Fruit fly (Drosophila melanogaster) whole organism, embryonic: ENCODE results near the gene Sumo.

Source experiments
- Adf1 ChIP-seq: fragments of 200-800 bp; sonication (Bioruptor generic); IDR thresholded peaks from 2 replicates; pipeline ENCODE4 v1.3.6; 2022; ENCODE audit warnings: missing biosample characterization, missing genetic modification characterization
- Asciz ChIP-seq: fragments of 200-800 bp; sonication (Bioruptor generic); optimal IDR thresholded peaks from 2 replicates; lab custom pipeline; 2017; ENCODE audit warnings: missing biosample characterization, mild to moderate bottlenecking, missing genetic modification characterization, missing genetic modification reagents
- Atf-2 ChIP-seq: fragments of 200-800 bp; sonication (Bioruptor generic); optimal IDR thresholded peaks from 2 replicates; lab custom pipeline; 2016; ENCODE audit warnings: missing biosample characterization, missing genetic modification characterization
- Atf6 ChIP-seq: fragments of 200-800 bp; sonication (Bioruptor generic); IDR thresholded peaks from 2 replicates; pipeline ENCODE4 v1.3.6; 2022; ENCODE audit warnings: missing biosample characterization, missing genetic modification characterization
- CG12659 ChIP-seq: fragments of 200-800 bp; sonication (Bioruptor generic); optimal IDR thresholded peaks from 3 replicates; lab custom pipeline; 2017; ENCODE audit warnings: mild to moderate bottlenecking, missing biosample characterization, missing genetic modification reagents, missing genetic modification characterization
- CG13296 ChIP-seq: fragments of 200-800 bp; sonication (Bioruptor generic); optimal IDR thresholded peaks from 3 replicates; lab custom pipeline; 2018; ENCODE audit warnings: missing biosample characterization, mild to moderate bottlenecking, missing genetic modification characterization
- CG13775 ChIP-seq: fragments of 200-800 bp; sonication (Bioruptor generic); optimal IDR thresholded peaks from 3 replicates; lab custom pipeline; 2017; ENCODE audit warnings: missing biosample characterization, mild to moderate bottlenecking, missing genetic modification characterization
- CG14441 ChIP-seq: fragments of 200-800 bp; sonication (Bioruptor generic); IDR thresholded peaks from 2 replicates; pipeline ENCODE4 v1.3.6; 2022; ENCODE audit warnings: missing biosample characterization, missing genetic modification characterization
- CG14860 ChIP-seq: fragments of 200-800 bp; sonication (Bioruptor generic); IDR thresholded peaks from 3 replicates; pipeline ENCODE4 v1.3.6; 2022; ENCODE audit warnings: missing biosample characterization, missing genetic modification characterization; ENCODE audit not compliant: partially characterized antibody
- CG17361 ChIP-seq: fragments of 200-800 bp; sonication (Bioruptor generic); IDR thresholded peaks from 3 replicates; pipeline ENCODE4 v1.3.6; 2022; ENCODE audit warnings: missing biosample characterization, missing genetic modification characterization
- CG18599 ChIP-seq: fragments of 200-800 bp; sonication (Bioruptor generic); optimal IDR thresholded peaks from 3 replicates; lab custom pipeline; 2017; ENCODE audit warnings: missing biosample characterization, missing genetic modification characterization, mild to moderate bottlenecking, moderate library complexity, missing genetic modification reagents
- CG18764 ChIP-seq: fragments of 200-800 bp; sonication (Bioruptor generic); optimal IDR thresholded peaks from 3 replicates; lab custom pipeline; 2016; ENCODE audit warnings: missing biosample characterization, missing genetic modification characterization
- CG2678 ChIP-seq: fragments of 200-800 bp; sonication (Bioruptor generic); optimal IDR thresholded peaks from 3 replicates; lab custom pipeline; 2019; ENCODE audit warnings: missing biosample characterization, mild to moderate bottlenecking, missing genetic modification characterization, moderate library complexity
- CG2712 ChIP-seq: fragments of 200-800 bp; optimal IDR thresholded peaks from 3 replicates; lab custom pipeline; 2019; ENCODE audit warnings: missing biosample characterization, mild to moderate bottlenecking, missing genetic modification characterization, moderate library complexity
- CG3163 ChIP-seq: fragments of 200-800 bp; sonication (Bioruptor generic); optimal IDR thresholded peaks from 3 replicates; lab custom pipeline; 2016; ENCODE audit warnings: missing biosample characterization, missing genetic modification characterization
- CG32532 ChIP-seq: fragments of 200-800 bp; sonication (Bioruptor generic); IDR thresholded peaks from 2 replicates; pipeline ENCODE4 v1.3.6; 2022; ENCODE audit warnings: missing biosample characterization, missing genetic modification characterization
- CG43689 ChIP-seq: fragments of 200-800 bp; sonication (Bioruptor generic); IDR thresholded peaks from 2 replicates; pipeline ENCODE4 v1.3.6; 2022; ENCODE audit warnings: missing biosample characterization, missing genetic modification characterization
- CG6683 ChIP-seq: fragments of 200-800 bp; sonication (Bioruptor generic); optimal IDR thresholded peaks from 2 replicates; lab custom pipeline; 2017; ENCODE audit warnings: missing biosample characterization, mild to moderate bottlenecking, missing genetic modification characterization, missing genetic modification reagents
- CG7357 ChIP-seq: fragments of 200-800 bp; sonication (Bioruptor generic); IDR thresholded peaks from 3 replicates; pipeline ENCODE4 v1.3.6; 2022; ENCODE audit warnings: missing biosample characterization, missing genetic modification characterization
- CG7987 ChIP-seq: fragments of 200-800 bp; sonication (Bioruptor generic); optimal IDR thresholded peaks from 2 replicates; lab custom pipeline; 2018; ENCODE audit warnings: missing biosample characterization, mild to moderate bottlenecking, missing genetic modification characterization, moderate library complexity
- CG8765 ChIP-seq: fragments of 200-800 bp; sonication (Bioruptor generic); IDR thresholded peaks from 2 replicates; pipeline ENCODE4 v1.3.6; 2022; ENCODE audit warnings: missing biosample characterization, missing genetic modification characterization
- D ChIP-seq, 2 experiments: fragments of 200-800 bp in 1 of 2; fragments of >200 bp in 1 of 2; sonication (Bioruptor generic) in 1 of 2; optimal IDR thresholded peaks; 2 replicates in 1 of 2; 3 replicates in 1 of 2; lab custom pipeline; 2017; ENCODE audit warnings: mild to moderate bottlenecking in 1 of 2, missing biosample characterization in 1 of 2, missing genetic modification characterization in 1 of 2, missing genetic modification reagents in 1 of 2
- D19A ChIP-seq: fragments of 200-800 bp; optimal IDR thresholded peaks from 3 replicates; lab custom pipeline; 2019; ENCODE audit warnings: missing biosample characterization, mild to moderate bottlenecking, missing genetic modification characterization, moderate library complexity
- Dll ChIP-seq: fragments of 200-800 bp; sonication (Bioruptor generic); IDR thresholded peaks from 4 replicates; pipeline ENCODE4 v1.3.6; 2022; ENCODE audit warnings: missing biosample characterization, missing genetic modification characterization; ENCODE audit not compliant: partially characterized antibody
- E2f1 ChIP-seq: fragments of 200-800 bp; sonication (Bioruptor generic); IDR thresholded peaks from 2 replicates; pipeline ENCODE4 v1.3.6; 2022; ENCODE audit warnings: missing biosample characterization, missing genetic modification characterization
- Eip74EF ChIP-seq, 2 experiments: fragments of 200-800 bp in 1 of 2; fragments of >200 bp in 1 of 2; sonication (Bioruptor generic) in 1 of 2; optimal IDR thresholded peaks; 2 replicates each; lab custom pipeline; 2017 to 2019; ENCODE audit warnings: missing biosample characterization in 2 of 2, missing genetic modification characterization in 2 of 2, mild to moderate bottlenecking in 1 of 2, moderate library complexity in 1 of 2
- Meics ChIP-seq: fragments of 200-800 bp; sonication (Bioruptor generic); optimal IDR thresholded peaks from 2 replicates; lab custom pipeline; 2017; ENCODE audit warnings: missing biosample characterization, mild to moderate bottlenecking, missing genetic modification characterization
- Mrtf ChIP-seq: fragments of 200-800 bp; sonication (Bioruptor generic); IDR thresholded peaks from 3 replicates; pipeline ENCODE4 v1.3.6; 2022; ENCODE audit warnings: missing biosample characterization, missing genetic modification characterization
- Ptx1 ChIP-seq: fragments of 200-800 bp; sonication (Bioruptor generic); IDR thresholded peaks from 2 replicates; pipeline ENCODE4 v1.3.6; 2022; ENCODE audit warnings: missing biosample characterization, missing genetic modification characterization
- cas ChIP-seq: fragments of 200-800 bp; sonication (Bioruptor generic); IDR thresholded peaks from 2 replicates; pipeline ENCODE4 v1.3.6; 2022; ENCODE audit warnings: missing biosample characterization, missing genetic modification characterization
- cato ChIP-seq: fragments of 200-800 bp; sonication (Bioruptor generic); optimal IDR thresholded peaks from 2 replicates; lab custom pipeline; 2016; ENCODE audit warnings: missing biosample characterization, missing genetic modification characterization, borderline replicate concordance
- chif ChIP-seq, 2 experiments: fragments of 200-800 bp; sonication (Bioruptor generic); optimal IDR thresholded peaks; 3 replicates each; lab custom pipeline; 2016; ENCODE audit warnings: missing biosample characterization in 2 of 2, missing genetic modification characterization in 2 of 2
- crol ChIP-seq: fragments of 200-800 bp; sonication (Bioruptor generic); IDR thresholded peaks from 2 replicates; pipeline ENCODE4 v1.3.6; 2022; ENCODE audit warnings: missing biosample characterization, missing genetic modification characterization
- crp ChIP-seq, 2 experiments: fragments of 200-800 bp; sonication (Bioruptor generic); optimal IDR thresholded peaks; 2 replicates in 1 of 2; 3 replicates in 1 of 2; lab custom pipeline; 2017; ENCODE audit warnings: missing biosample characterization in 2 of 2, missing genetic modification characterization in 2 of 2, mild to moderate bottlenecking in 1 of 2, moderate library complexity in 1 of 2
- fd64A ChIP-seq: fragments of 200-800 bp; sonication (Bioruptor generic); optimal IDR thresholded peaks from 3 replicates; lab custom pipeline; 2018; ENCODE audit warnings: missing biosample characterization, mild to moderate bottlenecking, missing genetic modification characterization
- fru ChIP-seq: fragments of >200 bp; optimal IDR thresholded peaks from 2 replicates; lab custom pipeline; 2017
- gcm2 ChIP-seq: fragments of 200-800 bp; sonication (Bioruptor generic); optimal IDR thresholded peaks from 2 replicates; lab custom pipeline; 2016; ENCODE audit warnings: missing biosample characterization, missing genetic modification characterization
- gfzf ChIP-seq: fragments of 200-800 bp; sonication (Bioruptor generic); optimal IDR thresholded peaks from 2 replicates; lab custom pipeline; 2016; ENCODE audit warnings: missing biosample characterization, mild to moderate bottlenecking, missing genetic modification characterization, moderate library complexity
- grau ChIP-seq: fragments of 200-800 bp; optimal IDR thresholded peaks from 3 replicates; lab custom pipeline; 2019; ENCODE audit warnings: missing biosample characterization, mild to moderate bottlenecking, missing genetic modification characterization, moderate library complexity
- grn ChIP-seq: fragments of 200-800 bp; sonication (Bioruptor generic); optimal IDR thresholded peaks from 3 replicates; lab custom pipeline; 2017; ENCODE audit warnings: missing biosample characterization, missing genetic modification characterization
- ken ChIP-seq: fragments of 200-800 bp; sonication (Bioruptor generic); IDR thresholded peaks from 3 replicates; pipeline ENCODE4 v1.3.6; 2022; ENCODE audit warnings: missing biosample characterization, missing genetic modification characterization
- klu ChIP-seq: fragments of 200-800 bp; sonication (Bioruptor generic); IDR thresholded peaks from 2 replicates; pipeline ENCODE4 v1.3.6; 2022; ENCODE audit warnings: missing biosample characterization, missing genetic modification characterization
- mam ChIP-seq: fragments of 200-800 bp; sonication (Bioruptor generic); optimal IDR thresholded peaks from 3 replicates; lab custom pipeline; 2016; ENCODE audit warnings: missing biosample characterization, missing genetic modification characterization
- oc ChIP-seq: fragments of 200-800 bp; sonication (Bioruptor generic); optimal IDR thresholded peaks from 2 replicates; lab custom pipeline; 2018; ENCODE audit warnings: missing biosample characterization, mild to moderate bottlenecking, missing genetic modification characterization, moderate library complexity
- pb ChIP-seq: fragments of 200-800 bp; sonication (Bioruptor generic); optimal IDR thresholded peaks from 3 replicates; lab custom pipeline; 2016; ENCODE audit warnings: missing biosample characterization, missing genetic modification characterization
- pzg ChIP-seq: fragments of 200-800 bp; sonication (Bioruptor generic); optimal IDR thresholded peaks from 3 replicates; lab custom pipeline; 2018; ENCODE audit warnings: missing biosample characterization, mild to moderate bottlenecking, missing genetic modification characterization, moderate library complexity
- sens-2 ChIP-seq: fragments of 200-800 bp; sonication (Bioruptor generic); IDR thresholded peaks from 2 replicates; pipeline ENCODE4 v1.3.6; 2022; ENCODE audit warnings: missing biosample characterization, missing genetic modification characterization
- sima ChIP-seq: fragments of 200-800 bp; sonication (Bioruptor generic); optimal IDR thresholded peaks from 2 replicates; lab custom pipeline; 2016; ENCODE audit warnings: missing biosample characterization, missing genetic modification characterization
- sug ChIP-seq: fragments of 200-800 bp; optimal IDR thresholded peaks from 2 replicates; lab custom pipeline; 2019; ENCODE audit warnings: missing biosample characterization, mild to moderate bottlenecking, missing genetic modification characterization, moderate library complexity

The Sumo gene

DNA sequence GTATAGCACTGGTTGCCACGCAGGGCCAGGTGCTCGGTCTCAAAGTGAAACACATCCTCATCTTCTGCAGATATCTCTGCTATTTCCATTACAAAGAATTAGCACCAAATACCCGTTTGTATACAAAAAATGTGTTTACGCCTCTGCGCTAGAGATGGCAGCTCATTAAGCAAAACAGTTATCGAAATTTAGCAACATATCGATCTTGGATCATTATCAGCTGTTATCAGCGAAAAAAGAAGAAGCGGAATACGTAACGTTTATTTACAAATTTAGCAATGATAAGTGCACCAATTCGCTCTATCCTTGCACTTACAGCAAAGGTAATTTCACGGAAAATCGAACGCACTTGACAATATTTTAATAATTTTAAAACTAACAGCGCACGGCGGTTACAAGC, 7.3 kb downstream of the Sumo start, which contains the start of the genes Atac1 and Hmgcl (continued):
- TF ChIP-seq CG2712 (tag; lab: Kevin White, UChicago): no peak
- peak; percentile 92 for TF ChIP-seq CG13775 (GFP tag; lab: Kevin White, UChicago)
- no peak for TF ChIP-seq CG14441 (GFP tag; lab: Robert Waterston, UW)
- TF ChIP-seq CG7987 (GFP tag; lab: Kevin White, UChicago): no peak
- TF ChIP-seq Dll: peak; percentile 68
- TF ChIP-seq CG7357 (GFP tag; lab: Robert Waterston, UW): no peak

DNA sequence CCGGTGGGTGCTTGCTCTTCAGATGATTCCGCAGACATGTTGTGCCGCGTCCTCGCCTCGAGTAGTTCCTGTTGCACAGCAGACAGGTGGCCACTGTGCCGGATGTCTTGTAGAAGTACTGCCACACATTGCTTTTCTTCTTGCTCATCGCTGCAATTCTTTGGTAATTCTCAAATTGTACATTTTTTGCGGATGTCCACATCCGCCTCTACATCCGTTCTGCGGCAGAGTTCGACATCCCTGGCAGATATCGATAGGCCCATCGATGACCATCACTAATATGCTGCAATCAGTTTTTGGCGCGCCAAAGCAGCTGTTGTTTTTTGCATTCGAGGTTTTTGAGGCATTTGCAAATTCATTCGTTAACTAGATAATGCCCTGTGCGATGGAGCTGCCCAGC, 10.7 kb downstream of the Sumo start, which contains the start of the genes CG13775 and CG3430:
Gene CG13775, minus strand, starts transcription at position 226 of the 400 bp plus-strand sequence.
Gene CG3430, plus strand, starts transcription at position 284 of the 400 bp plus-strand sequence.
- no peak for TF ChIP-seq D19A
- TF ChIP-seq Adf1 (GFP tag; lab: Robert Waterston, UW): peak; percentile 71
- no peak for TF ChIP-seq Atf-2 (GFP tag; lab: Kevin White, UChicago)
- no peak for TF ChIP-seq CG2678 (tag; lab: Kevin White, UChicago)
- no peak for TF ChIP-seq grau (tag; lab: Kevin White, UChicago)
- no peak for TF ChIP-seq fru (lab: Kevin White, UChicago)
- no peak for TF ChIP-seq chif (GFP tag; optimal IDR thresholded peaks at IDR 0.05; lab: Kevin White, UChicago)
- TF ChIP-seq klu (GFP tag; lab: Robert Waterston, UW): 0 out of 2 replicates have a peak, but pooled peaks have one; percentile 6
- no peak for TF ChIP-seq Mrtf
- peak; percentile 44 for TF ChIP-seq CG12659 (GFP tag; lab: Kevin White, UChicago)
- TF ChIP-seq CG18764 (GFP tag; lab: Kevin White, UChicago): no peak
- TF ChIP-seq crol: no peak
- TF ChIP-seq CG13296: no peak
- TF ChIP-seq fd64A (GFP tag; lab: Kevin White, UChicago): no peak
- no peak for TF ChIP-seq CG17361 (GFP tag; lab: Robert Waterston, UW)
- TF ChIP-seq ken (GFP tag; lab: Robert Waterston, UW): 0 out of 3 replicates have a peak, but pooled peaks have one; percentile 32
- TF ChIP-seq Ptx1 (GFP tag; lab: Robert Waterston, UW): no peak
- no peak for TF ChIP-seq gcm2 (GFP tag; lab: Kevin White, UChicago)
- TF ChIP-seq CG18599 (GFP tag; lab: Kevin White, UChicago): no peak
- peak; percentile 54; the same call in 2 of the 3 replicates for TF ChIP-seq CG14860 (GFP tag; lab: Robert Waterston, UW)
- TF ChIP-seq sens-2: no peak
- TF ChIP-seq Meics (GFP tag; lab: Kevin White, UChicago): no peak
- no peak for TF ChIP-seq CG3163 (GFP tag; lab: Kevin White, UChicago)
- peak; percentile 28 to 84 for TF ChIP-seq crp (GFP tag; optimal IDR thresholded peaks at IDR 0.05; lab: Kevin White, UChicago)
- TF ChIP-seq Asciz: no peak
- TF ChIP-seq cas (GFP tag; lab: Robert Waterston, UW): 0 out of 2 replicates have a peak, but pooled peaks have one; percentile 32
- no peak for TF ChIP-seq cato
- TF ChIP-seq mam (GFP tag; lab: Kevin White, UChicago): peak; percentile 52
- TF ChIP-seq oc (tag; lab: Kevin White, UChicago): no peak
- TF ChIP-seq Eip74EF (GFP tag; optimal IDR thresholded peaks at IDR 0.05; lab: Kevin White, UChicago): no peak
- no peak for TF ChIP-seq CG43689 (GFP tag; lab: Robert Waterston, UW)
- no peak for TF ChIP-seq CG8765 (GFP tag; lab: Robert Waterston, UW)
- TF ChIP-seq grn (GFP tag; lab: Kevin White, UChicago): no peak
- TF ChIP-seq CG32532 (GFP tag; lab: Robert Waterston, UW): peak; percentile 56; the same call in 1 of the 2 replicates
- TF ChIP-seq pzg: peak; percentile 78
- peak; percentile 14 for TF ChIP-seq gfzf (GFP tag; lab: Kevin White, UChicago)
- TF ChIP-seq E2f1: peak; percentile 83
- no peak for TF ChIP-seq Atf6
- TF ChIP-seq CG6683 (GFP tag; lab: Kevin White, UChicago): no peak
- TF ChIP-seq sima (GFP tag; lab: Kevin White, UChicago): no peak
- TF ChIP-seq pb (GFP tag; lab: Kevin White, UChicago): peak; percentile 28
- TF ChIP-seq D (optimal IDR thresholded peaks at IDR 0.05; lab: Kevin White, UChicago): no peak
- no peak for TF ChIP-seq D (GFP tag; optimal IDR thresholded peaks at IDR 0.05; lab: Kevin White, UChicago)
- peak; percentile 22 for TF ChIP-seq sug (tag; lab: Kevin White, UChicago)
